Fruit fly (Drosophila melanogaster): Measurements from ENCODE around the gene Nna1.

Nna1 gene

DNA sequence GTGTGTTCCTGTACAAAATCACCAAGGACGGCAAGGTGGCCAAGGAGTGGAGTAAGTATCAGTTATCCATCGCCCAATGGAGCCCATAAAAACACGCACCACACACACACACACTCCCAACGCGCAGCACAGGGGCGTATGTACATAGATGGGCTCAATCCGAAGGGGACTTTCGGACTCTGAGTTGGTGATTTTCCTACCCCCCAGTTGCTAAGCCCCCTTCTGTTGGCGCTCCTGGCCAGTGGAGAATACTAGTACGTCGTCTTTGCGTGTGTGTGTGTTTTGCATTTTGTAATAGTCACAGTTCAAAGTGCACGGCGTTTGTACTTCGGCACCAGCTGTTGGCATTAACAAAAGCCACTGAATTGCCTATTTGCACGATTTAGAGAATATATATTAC, 48.0 kb downstream of the Nna1 start (continued):
- TF ChIP-seq Rfx (GFP tag; IDR thresholded peaks at IDR 0.05), result peak; percentile 95
- peak; percentile 80 for TF ChIP-seq Hsf (GFP tag; optimal IDR thresholded peaks at IDR 0.05)
- peak; percentile 84 for TF ChIP-seq NfI (GFP tag; optimal IDR thresholded peaks at IDR 0.05)
- peak; percentile 86 for TF ChIP-seq Xrp1 (GFP tag; IDR thresholded peaks at IDR 0.05)
- TF ChIP-seq sens-2 (GFP tag; IDR thresholded peaks at IDR 0.05), result peak; percentile 55; the same call in 1 of the 2 replicates
- peak; percentile 45 for TF ChIP-seq CG15601 (tag; optimal IDR thresholded peaks at IDR 0.05)
- no peak for TF ChIP-seq CG17802 (tag; optimal IDR thresholded peaks at IDR 0.05)
- peak; percentile 40 for TF ChIP-seq CG4854 (GFP tag; optimal IDR thresholded peaks at IDR 0.05)
- TF ChIP-seq Scr (GFP tag; IDR thresholded peaks at IDR 0.05; ENCODE audit: partially characterized antibody), result no peak
- peak; percentile 64 for TF ChIP-seq Blimp-1 (GFP tag; optimal IDR thresholded peaks at IDR 0.05)
- no peak for TF ChIP-seq pan (optimal IDR thresholded peaks at IDR 0.05)
- peak in 1 of 2 experiments; percentile 81 for TF ChIP-seq pan (GFP tag; optimal IDR thresholded peaks at IDR 0.05 in 1 of 2, IDR thresholded peaks at IDR 0.05 in 1 of 2)
- TF ChIP-seq row (GFP tag; IDR thresholded peaks at IDR 0.05), result peak; percentile 91
- TF ChIP-seq Dek (tag; optimal IDR thresholded peaks at IDR 0.05), result peak; percentile 76
- peak; percentile 69 to 89 for TF ChIP-seq dpn (GFP tag; optimal IDR thresholded peaks at IDR 0.05)
- peak; percentile 82 for TF ChIP-seq CG17359 (tag; optimal IDR thresholded peaks at IDR 0.05)
- TF ChIP-seq shn (GFP tag; optimal IDR thresholded peaks at IDR 0.05), result peak; percentile 70
- peak; percentile 80 for TF ChIP-seq CG14441 (GFP tag; IDR thresholded peaks at IDR 0.05)
- peak; percentile 89 for TF ChIP-seq CG14014 (GFP tag; IDR thresholded peaks at IDR 0.05)
- TF ChIP-seq dati (GFP tag; IDR thresholded peaks at IDR 0.05), result peak; percentile 65; the same call in 1 of the 2 replicates
- peak; percentile 97 for TF ChIP-seq Ets65A (GFP tag)
- TF ChIP-seq vnd (GFP tag; IDR thresholded peaks at IDR 0.05; ENCODE audit: partially characterized antibody), result no peak
- TF ChIP-seq unpg (GFP tag; optimal IDR thresholded peaks at IDR 0.05), result peak; percentile 72
- no peak for TF ChIP-seq hth (optimal IDR thresholded peaks at IDR 0.05)
- peak; percentile 82 for TF ChIP-seq CG10366 (GFP tag; IDR thresholded peaks at IDR 0.05)
- peak; percentile 84 for TF ChIP-seq HLH3B (GFP tag; IDR thresholded peaks at IDR 0.05)
- no peak for TF ChIP-seq gfzf (GFP tag; optimal IDR thresholded peaks at IDR 0.05)
- TF ChIP-seq en (GFP tag; optimal IDR thresholded peaks at IDR 0.05), result no peak
- TF ChIP-seq stc (GFP tag; IDR thresholded peaks at IDR 0.05), result peak; percentile 75
- peak; percentile 86 for TF ChIP-seq zfh2 (GFP tag; optimal IDR thresholded peaks at IDR 0.05)
- TF ChIP-seq tx (GFP tag; optimal IDR thresholded peaks at IDR 0.05), result peak; percentile 78
- TF ChIP-seq CG6791 (GFP tag; IDR thresholded peaks at IDR 0.05; ENCODE audit: partially characterized antibody), result no peak
- peak; percentile 76 for TF ChIP-seq HmgZ (tag; optimal IDR thresholded peaks at IDR 0.05)
- TF ChIP-seq ash1 (GFP tag; optimal IDR thresholded peaks at IDR 0.05), result peak; percentile 78
- no peak for TF ChIP-seq knrl (GFP tag; IDR thresholded peaks at IDR 0.05; ENCODE audit: partially characterized antibody)
- TF ChIP-seq pho (GFP tag; optimal IDR thresholded peaks at IDR 0.05), result peak; percentile 48
- peak; percentile 61; the same call in 1 of the 2 replicates for TF ChIP-seq CG10959 (GFP tag; IDR thresholded peaks at IDR 0.05)
- TF ChIP-seq Mad (GFP tag; optimal IDR thresholded peaks at IDR 0.05), result peak; percentile 82
- TF ChIP-seq luna (GFP tag; optimal IDR thresholded peaks at IDR 0.05), result no peak
- peak; percentile 46; the same call in 1 of the 2 replicates for TF ChIP-seq Awh (GFP tag; IDR thresholded peaks at IDR 0.05)
- TF ChIP-seq pnt (GFP tag; optimal IDR thresholded peaks at IDR 0.05), result peak; percentile 76
- no peak for TF ChIP-seq inv (GFP tag; IDR thresholded peaks at IDR 0.05; ENCODE audit: partially characterized antibody)
- peak; percentile 69 for TF ChIP-seq Dip3 (GFP tag; optimal IDR thresholded peaks at IDR 0.05)
- TF ChIP-seq CG5953 (GFP tag; IDR thresholded peaks at IDR 0.05), result peak; percentile 78
- TF ChIP-seq CTCF (GFP tag; optimal IDR thresholded peaks at IDR 0.05), result no peak
- TF ChIP-seq CG11247 (GFP tag; IDR thresholded peaks at IDR 0.05), result peak; percentile 84
- TF ChIP-seq dimm (GFP tag; IDR thresholded peaks at IDR 0.05), result no peak; the same call in 1 of the 2 replicates
- peak; percentile 59; the same call in 1 of the 3 replicates for TF ChIP-seq sr (GFP tag; IDR thresholded peaks at IDR 0.05)
- no peak for TF ChIP-seq br (optimal IDR thresholded peaks at IDR 0.05)
- TF ChIP-seq grn (GFP tag; optimal IDR thresholded peaks at IDR 0.05), result no peak
- TF ChIP-seq Poxn (GFP tag; IDR thresholded peaks at IDR 0.05), result no peak
- peak; percentile 34 for TF ChIP-seq eyg (GFP tag; optimal IDR thresholded peaks at IDR 0.05)
- TF ChIP-seq Drgx (GFP tag; IDR thresholded peaks at IDR 0.05), result peak; percentile 92
